Worm (Caenorhabditis elegans): ENCODE data around the gene bed-1.

Gene bed-1

ce11 chrV:19136206-19136605 lies 11.5 kb upstream of the bed-1 start, which contains the start of gene Y39B6A.9:
Gene Y39B6A.9, plus strand, starts transcription at chrV:19136506.
- no peak for TF ChIP-seq him-1 (tag; optimal IDR thresholded peaks at IDR 0.05)
- no peak for TF ChIP-seq tbx-9 (tag; optimal IDR thresholded peaks at IDR 0.05; ENCODE audit: borderline replicate concordance)
- TF ChIP-seq snpc-1.1 (tag; optimal IDR thresholded peaks at IDR 0.05; ENCODE audit: insufficient read depth): no peak
- no peak for TF ChIP-seq cebp-2 (GFP tag; IDR thresholded peaks at IDR 0.05)
- TF ChIP-seq Y56A3A.18 (GFP tag; IDR thresholded peaks at IDR 0.05): no peak
- TF ChIP-seq nfyb-1 (GFP tag; IDR thresholded peaks at IDR 0.05): no peak
- TF ChIP-seq hmg-20 (GFP tag; IDR thresholded peaks at IDR 0.05): no peak
- TF ChIP-seq snpc-3.4 (tag; optimal IDR thresholded peaks at IDR 0.05): no peak
- TF ChIP-seq ceh-58 (GFP tag; IDR thresholded peaks at IDR 0.05): no peak
- no peak for TF ChIP-seq pha-4 (tag; optimal IDR thresholded peaks at IDR 0.05)
- no peak for TF ChIP-seq D2030.7 (GFP tag; IDR thresholded peaks at IDR 0.05)
- TF ChIP-seq lin-54 (GFP tag; optimal IDR thresholded peaks at IDR 0.05): no peak
- TF ChIP-seq snpc-1.3 (tag; optimal IDR thresholded peaks at IDR 0.05; ENCODE audit: insufficient read depth): no peak
- TF ChIP-seq gei-17 (GFP tag; optimal IDR thresholded peaks at IDR 0.05): no peak
- no peak for TF ChIP-seq ccch-3 (GFP tag; optimal IDR thresholded peaks at IDR 0.05)
- no peak for TF ChIP-seq ceh-79 (tag; optimal IDR thresholded peaks at IDR 0.05)
- TF ChIP-seq fkh-3 (tag; optimal IDR thresholded peaks at IDR 0.05): no peak
- TF ChIP-seq let-526 (GFP tag; IDR thresholded peaks at IDR 0.05): no peak

ce11 chrV:19133507-19133906 lies 8.8 kb upstream of the bed-1 start, which contains the start of gene Y39B6A.10:
Gene Y39B6A.10, minus strand, starts transcription at chrV:19133607.
- no peak for TF ChIP-seq hsf-1 (GFP tag; IDR thresholded peaks at IDR 0.05)
- TF ChIP-seq madf-8 (GFP tag; conservative IDR thresholded peaks at IDR 0.05): peak; percentile 36
- TF ChIP-seq lin-35 (GFP tag; optimal IDR thresholded peaks at IDR 0.05): no peak
- TF ChIP-seq efl-1 (GFP tag; optimal IDR thresholded peaks at IDR 0.05): peak; percentile 66
- TF ChIP-seq ztf-28 (GFP tag; IDR thresholded peaks at IDR 0.05): no peak
- TF ChIP-seq dpl-1 (GFP tag; optimal IDR thresholded peaks at IDR 0.05): peak; percentile 26
- no peak for TF ChIP-seq athp-1 (tag; optimal IDR thresholded peaks at IDR 0.05)

DNA sequence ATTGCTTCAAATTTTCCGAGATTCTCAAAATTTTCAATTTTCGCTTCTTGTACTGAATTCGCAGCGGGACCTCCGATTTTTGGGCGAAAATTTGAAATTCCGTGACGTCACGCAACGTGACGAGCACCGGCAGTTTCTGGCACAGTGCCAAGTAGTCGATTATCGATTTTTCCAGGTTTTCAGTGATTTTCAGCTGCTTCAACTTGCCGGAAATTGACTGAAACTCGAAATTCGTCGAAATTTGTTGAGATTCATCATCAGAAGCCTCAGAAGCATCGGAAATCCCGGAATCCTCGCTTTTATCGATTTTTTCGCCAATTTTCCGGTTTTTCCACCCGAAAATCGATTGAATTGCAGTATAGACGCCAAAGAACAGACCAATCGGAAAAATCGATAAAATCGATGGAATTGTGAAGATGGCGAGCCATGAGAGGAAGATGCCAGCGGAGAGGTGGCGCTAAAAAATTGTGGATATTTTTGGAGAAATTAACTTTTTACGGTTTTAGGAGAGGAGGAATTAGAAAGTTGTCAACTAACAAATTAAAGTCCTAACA lies 7.2 kb upstream of the bed-1 start:
- TF ChIP-seq ceh-27 (GFP tag; optimal IDR thresholded peaks at IDR 0.05) (no peak), nhr-27 (tag; optimal IDR thresholded peaks at IDR 0.05) (no peak), gei-17 (GFP tag; optimal IDR thresholded peaks at IDR 0.05) (no peak), B0261.1 (tag; optimal IDR thresholded peaks at IDR 0.05) (no peak), aptf-3 (GFP tag; IDR thresholded peaks at IDR 0.05) (no peak), him-1 (tag; optimal IDR thresholded peaks at IDR 0.05) (no peak), mel-28 (tag; optimal IDR thresholded peaks at IDR 0.05; ENCODE audit: borderline replicate concordance) (no peak), efl-1 (GFP tag; optimal IDR thresholded peaks at IDR 0.05) (no peak), ceh-79 (tag; optimal IDR thresholded peaks at IDR 0.05) (no peak)

- TF ChIP-seq lag-1 (GFP tag; IDR thresholded peaks at IDR 0.05) (0 out of 2 replicates have a peak, but pooled peaks have one; percentile 4), egrh-3 (GFP tag; IDR thresholded peaks at IDR 0.05) (peak; percentile 57; the same call in 1 of the 2 replicates), zfh-2 (GFP tag; conservative IDR thresholded peaks at IDR 0.05) (peak; percentile 83), lsl-1 (GFP tag; optimal IDR thresholded peaks at IDR 0.05) (no peak), madf-6 (GFP tag; IDR thresholded peaks at IDR 0.05) (no peak), attf-3 (GFP tag; conservative IDR thresholded peaks at IDR 0.05) (0 out of 2 replicates have a peak, but pooled peaks have one; percentile 25), aptf-3 (GFP tag; IDR thresholded peaks at IDR 0.05) (no peak), mcd-1 (GFP tag; IDR thresholded peaks at IDR 0.05) (0 out of 2 replicates have a peak, but pooled peaks have one; percentile 28)
Observed at ce11 chrV:19129497-19130212, 4.9 kb upstream of the bed-1 start.

Measured in whole organism, young adult.